Fruit fly (Drosophila melanogaster): Measurements from ENCODE around the gene RecQ5.

Gene RecQ5

DNA sequence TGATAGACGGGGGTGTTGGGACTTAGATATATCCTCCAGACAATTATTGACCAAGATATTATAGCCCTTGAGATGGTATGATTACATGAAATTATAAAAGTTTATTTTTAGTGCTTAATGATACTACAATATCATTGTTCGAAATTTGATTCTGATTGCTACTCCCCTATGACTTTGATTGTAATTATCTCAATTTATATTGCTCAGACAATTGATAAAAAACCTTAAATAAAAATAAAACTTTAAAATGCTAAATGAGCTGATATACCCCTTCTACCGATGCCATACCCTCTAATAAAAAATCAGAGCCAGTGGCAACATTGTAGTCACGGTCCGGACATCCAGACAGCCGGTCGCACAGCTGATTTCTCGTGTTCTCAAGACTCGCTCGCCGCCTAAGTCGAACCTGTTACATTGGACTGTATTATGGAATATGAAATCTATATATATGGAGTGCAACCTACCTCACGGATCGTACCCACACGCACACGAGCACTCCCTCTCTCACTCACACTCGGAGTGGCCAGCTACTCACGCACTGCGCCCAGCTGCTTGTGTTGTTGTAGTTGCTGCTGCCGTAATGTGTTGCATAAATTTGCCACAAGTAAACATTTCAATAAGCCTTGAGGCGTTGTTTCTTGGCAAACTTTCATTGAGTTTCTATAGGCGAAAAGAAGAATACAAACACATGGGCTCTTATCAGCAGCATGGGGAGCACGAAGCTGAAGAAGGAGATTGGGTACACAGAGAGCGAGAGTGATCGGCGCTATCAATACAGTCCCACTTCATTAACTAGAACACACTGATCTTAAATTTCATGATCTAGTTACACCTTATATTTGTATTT is 18.7 kb downstream of the RecQ5 start (continued):
- TF ChIP-seq Ptx1 (GFP tag; IDR thresholded peaks at IDR 0.05) (0 out of 2 replicates have a peak, but pooled peaks have one; percentile 33), so (GFP tag; IDR thresholded peaks at IDR 0.05) (no peak), unpg (GFP tag; optimal IDR thresholded peaks at IDR 0.05) (peak; percentile 36), Elba2 (GFP tag; optimal IDR thresholded peaks at IDR 0.05) (no peak), Hr39 (optimal IDR thresholded peaks at IDR 0.05) (no peak), sug (tag; optimal IDR thresholded peaks at IDR 0.05) (peak; percentile 65), stwl (tag; optimal IDR thresholded peaks at IDR 0.05) (no peak), CG3281 (GFP tag; optimal IDR thresholded peaks at IDR 0.05) (peak; percentile 29), CG15269 (tag; optimal IDR thresholded peaks at IDR 0.05) (peak; percentile 26), CG5180 (GFP tag; optimal IDR thresholded peaks at IDR 0.05) (peak; percentile 81), zf30C (GFP tag; optimal IDR thresholded peaks at IDR 0.05) (no peak), CG1832 (GFP tag; optimal IDR thresholded peaks at IDR 0.05) (peak; percentile 39), CG1647 (GFP tag; optimal IDR thresholded peaks at IDR 0.05) (no peak), CG2875 (GFP tag; optimal IDR thresholded peaks at IDR 0.05) (peak; percentile 17), CG18262 (tag; optimal IDR thresholded peaks at IDR 0.05) (peak; percentile 81), NFAT (GFP tag; IDR thresholded peaks at IDR 0.05) (no peak), lola (GFP tag; optimal IDR thresholded peaks at IDR 0.05) (peak in 1 of 3 experiments; percentile 89), Dip2 (GFP tag; IDR thresholded peaks at IDR 0.05) (no peak), tx (GFP tag; optimal IDR thresholded peaks at IDR 0.05) (no peak), Fer3 (tag; optimal IDR thresholded peaks at IDR 0.05) (peak; percentile 16), CG7839 (tag; optimal IDR thresholded peaks at IDR 0.05) (peak; percentile 54), CG30020 (tag; optimal IDR thresholded peaks at IDR 0.05) (no peak), corto (GFP tag; optimal IDR thresholded peaks at IDR 0.05) (no peak), wek (GFP tag; optimal IDR thresholded peaks at IDR 0.05) (no peak), odd (GFP tag; optimal IDR thresholded peaks at IDR 0.05) (no peak), dmrt99B (tag; optimal IDR thresholded peaks at IDR 0.05) (peak; percentile 11), HLH4C (GFP tag; IDR thresholded peaks at IDR 0.05; ENCODE audit: partially characterized antibody) (no peak), croc (GFP tag; conservative IDR thresholded peaks at IDR 0.05) (no peak; the same call in 2 of the 3 replicates), CG31441 (GFP tag; IDR thresholded peaks at IDR 0.05) (0 out of 2 replicates have a peak, but pooled peaks have one; percentile 49), vfl (GFP tag; optimal IDR thresholded peaks at IDR 0.05) (no peak), CG7556 (GFP tag; optimal IDR thresholded peaks at IDR 0.05) (peak; percentile 30), CG13624 (GFP tag; optimal IDR thresholded peaks at IDR 0.05) (no peak), CG1529 (GFP tag; optimal IDR thresholded peaks at IDR 0.05) (peak; percentile 23), Opbp (GFP tag; IDR thresholded peaks at IDR 0.05; ENCODE audit: partially characterized antibody) (no peak), CG2199 (GFP tag; IDR thresholded peaks at IDR 0.05) (0 out of 3 replicates have a peak, but pooled peaks have one; percentile 39), hbn (GFP tag; IDR thresholded peaks at IDR 0.05; ENCODE audit: partially characterized antibody) (no peak), ewg (GFP tag; optimal IDR thresholded peaks at IDR 0.05) (peak; percentile 5), pita (GFP tag; optimal IDR thresholded peaks at IDR 0.05) (no peak), CoRest (tag; optimal IDR thresholded peaks at IDR 0.05) (peak; percentile 56), Lhr (GFP tag; optimal IDR thresholded peaks at IDR 0.05) (peak; percentile 6), CG17385 (GFP tag; optimal IDR thresholded peaks at IDR 0.05) (peak; percentile 8), zfh1 (GFP tag; IDR thresholded peaks at IDR 0.05) (peak; percentile 19; the same call in 1 of the 3 replicates), CG8388 (GFP tag; optimal IDR thresholded peaks at IDR 0.05) (peak; percentile 58), Sox100B (GFP tag; optimal IDR thresholded peaks at IDR 0.05) (peak; percentile 39), chm (GFP tag; IDR thresholded peaks at IDR 0.05) (peak; percentile 31; the same call in 1 of the 2 replicates), Atf6 (GFP tag; IDR thresholded peaks at IDR 0.05) (peak; percentile 8; the same call in 1 of the 2 replicates), Xrp1 (GFP tag; IDR thresholded peaks at IDR 0.05) (peak; percentile 70), psq (GFP tag; optimal IDR thresholded peaks at IDR 0.05) (no peak)
